Fruit fly (Drosophila melanogaster) whole organism, prepupa: Measurements from ENCODE around the gene lwr.

Experiments used
- CG10669 ChIP-seq: fragments of 200-800 bp; sonication (Bioruptor generic); optimal IDR thresholded peaks from 3 replicates; lab custom pipeline; 2018; ENCODE audit warnings: missing biosample characterization, mild to moderate bottlenecking, missing genetic modification characterization, moderate library complexity
- CG11294 ChIP-seq: fragments of 200-800 bp; sonication (Bioruptor generic); IDR thresholded peaks from 2 replicates; pipeline ENCODE4 v1.3.6; 2022; ENCODE audit warnings: missing biosample characterization, missing genetic modification characterization
- CG11902 ChIP-seq: fragments of 200-800 bp; sonication (Bioruptor generic); optimal IDR thresholded peaks from 3 replicates; lab custom pipeline; 2016; ENCODE audit warnings: missing biosample characterization, missing genetic modification characterization
- CG15336 ChIP-seq: fragments of 200-800 bp; sonication (Bioruptor generic); IDR thresholded peaks from 2 replicates; pipeline ENCODE4 v1.3.6; 2022; ENCODE audit warnings: missing biosample characterization, missing genetic modification characterization
- CG1621 ChIP-seq: fragments of 200-800 bp; sonication (Bioruptor generic); optimal IDR thresholded peaks from 3 replicates; lab custom pipeline; 2018; ENCODE audit warnings: missing biosample characterization, mild to moderate bottlenecking, missing genetic modification characterization
- CG3032 ChIP-seq: fragments of 200-800 bp; optimal IDR thresholded peaks from 2 replicates; lab custom pipeline; 2019; ENCODE audit warnings: missing biosample characterization, mild to moderate bottlenecking, missing genetic modification characterization, moderate library complexity
- CG31627 ChIP-seq: fragments of 200-800 bp; sonication (Bioruptor generic); optimal IDR thresholded peaks from 3 replicates; lab custom pipeline; 2016; ENCODE audit warnings: missing biosample characterization, missing genetic modification characterization
- CG32006 ChIP-seq: fragments of 200-800 bp; sonication (Bioruptor generic); optimal IDR thresholded peaks from 3 replicates; lab custom pipeline; 2017; ENCODE audit warnings: missing biosample characterization, mild to moderate bottlenecking, missing genetic modification characterization
- CG34406 ChIP-seq: fragments of 200-800 bp; sonication (Bioruptor generic); optimal IDR thresholded peaks from 3 replicates; lab custom pipeline; 2016; ENCODE audit warnings: missing biosample characterization, missing genetic modification characterization
- CG3919 ChIP-seq: fragments of 200-800 bp; sonication (Bioruptor generic); optimal IDR thresholded peaks from 3 replicates; lab custom pipeline; 2016; ENCODE audit warnings: missing biosample characterization, missing genetic modification characterization
- CG4318 ChIP-seq: fragments of 200-800 bp; sonication (Bioruptor generic); optimal IDR thresholded peaks from 3 replicates; lab custom pipeline; 2017; ENCODE audit warnings: missing biosample characterization, mild to moderate bottlenecking, missing genetic modification characterization
- CG6276 ChIP-seq: fragments of 200-800 bp; sonication (Bioruptor generic); optimal IDR thresholded peaks from 2 replicates; lab custom pipeline; 2017; ENCODE audit warnings: missing biosample characterization, mild to moderate bottlenecking, missing genetic modification characterization
- CG6792 ChIP-seq: fragments of 200-800 bp; sonication (Bioruptor generic); optimal IDR thresholded peaks from 3 replicates; lab custom pipeline; 2016; ENCODE audit warnings: missing biosample characterization, missing genetic modification characterization
- CG6808 ChIP-seq: fragments of 200-800 bp; sonication (Bioruptor generic); optimal IDR thresholded peaks from 3 replicates; lab custom pipeline; 2017; ENCODE audit warnings: missing biosample characterization, missing genetic modification characterization, mild to moderate bottlenecking, moderate library complexity, missing genetic modification reagents
- CG7368 ChIP-seq: fragments of 200-800 bp; sonication (Bioruptor generic); optimal IDR thresholded peaks from 3 replicates; lab custom pipeline; 2016; ENCODE audit warnings: missing biosample characterization, missing genetic modification characterization
- CG8319 ChIP-seq: fragments of 200-800 bp; sonication (Bioruptor generic); optimal IDR thresholded peaks from 3 replicates; lab custom pipeline; 2016; ENCODE audit warnings: missing biosample characterization, missing genetic modification characterization
- CG8632 ChIP-seq: fragments of 200-800 bp; sonication (Bioruptor generic); optimal IDR thresholded peaks from 3 replicates; lab custom pipeline; 2016; ENCODE audit warnings: missing biosample characterization, missing genetic modification characterization
- CG9139 ChIP-seq: fragments of 200-800 bp; sonication (Bioruptor generic); optimal IDR thresholded peaks from 3 replicates; lab custom pipeline; 2017; ENCODE audit warnings: missing biosample characterization, mild to moderate bottlenecking, missing genetic modification characterization
- Eip78C ChIP-seq: fragments of 200-800 bp; sonication (Bioruptor generic); peaks from one replicate; lab custom pipeline; 2016; ENCODE audit warnings: missing biosample characterization, missing genetic modification characterization
- Eip93F ChIP-seq: fragments of 200-800 bp; sonication (Bioruptor generic); optimal IDR thresholded peaks from 2 replicates; lab custom pipeline; 2016; ENCODE audit warnings: missing biosample characterization, mild to moderate bottlenecking, missing genetic modification characterization
- Ets96B ChIP-seq: fragments of 200-800 bp; optimal IDR thresholded peaks from 2 replicates; lab custom pipeline; 2019; ENCODE audit warnings: missing biosample characterization, mild to moderate bottlenecking, missing genetic modification characterization, moderate library complexity
- Gug ChIP-seq: fragments of 200-800 bp; sonication (Bioruptor generic); IDR thresholded peaks from 2 replicates; pipeline ENCODE4 v1.3.6; 2022; ENCODE audit warnings: missing biosample characterization, missing genetic modification characterization
- Hr38 ChIP-seq: sonication (Bioruptor generic); optimal IDR thresholded peaks from 2 replicates; lab custom pipeline; 2016; ENCODE audit warnings: missing biosample characterization, missing genetic modification characterization
- Hr39 ChIP-seq: fragments of 200-800 bp; sonication (Bioruptor generic); optimal IDR thresholded peaks from 2 replicates; lab custom pipeline; 2016; ENCODE audit warnings: missing biosample characterization, missing genetic modification characterization
- Lpt ChIP-seq: fragments of 200-800 bp; sonication (Bioruptor generic); optimal IDR thresholded peaks from 3 replicates; lab custom pipeline; 2016; ENCODE audit warnings: missing biosample characterization, missing genetic modification characterization
- OdsH ChIP-seq: fragments of 200-800 bp; sonication (Bioruptor generic); optimal IDR thresholded peaks from 3 replicates; lab custom pipeline; 2016; ENCODE audit warnings: missing biosample characterization, missing genetic modification characterization
- Smox ChIP-seq: fragments of 200-800 bp; sonication (Bioruptor generic); optimal IDR thresholded peaks from 3 replicates; lab custom pipeline; 2016; ENCODE audit warnings: missing biosample characterization, missing genetic modification characterization
- Sox14 ChIP-seq: fragments of 200-800 bp; sonication (Bioruptor generic); optimal IDR thresholded peaks from 3 replicates; lab custom pipeline; 2016; ENCODE audit warnings: missing biosample characterization, missing genetic modification characterization
- Sox15 ChIP-seq: fragments of 200-800 bp; sonication (Bioruptor generic); optimal IDR thresholded peaks from 3 replicates; lab custom pipeline; 2016; ENCODE audit warnings: missing biosample characterization, missing genetic modification characterization
- acj6 ChIP-seq: fragments of 200-800 bp; sonication (Bioruptor generic); optimal IDR thresholded peaks from 3 replicates; lab custom pipeline; 2016; ENCODE audit warnings: missing biosample characterization, missing genetic modification characterization
- cyc ChIP-seq: fragments of 200-800 bp; sonication (Bioruptor generic); optimal IDR thresholded peaks from 3 replicates; lab custom pipeline; 2016; ENCODE audit warnings: missing biosample characterization, missing genetic modification characterization
- dac ChIP-seq: fragments of 200-800 bp; sonication (Bioruptor generic); optimal IDR thresholded peaks from 2 replicates; lab custom pipeline; 2017; ENCODE audit warnings: missing biosample characterization, mild to moderate bottlenecking, missing genetic modification characterization
- eg ChIP-seq: fragments of 200-800 bp; sonication (Bioruptor generic); IDR thresholded peaks from 3 replicates; pipeline ENCODE4 v1.3.6; 2022; ENCODE audit warnings: missing biosample characterization, missing genetic modification characterization
- esn ChIP-seq: fragments of 200-800 bp; sonication (Bioruptor generic); optimal IDR thresholded peaks from 2 replicates; lab custom pipeline; 2016; ENCODE audit warnings: missing biosample characterization, mild to moderate bottlenecking, missing genetic modification characterization, moderate library complexity
- fd59A ChIP-seq: fragments of 200-800 bp; sonication (Bioruptor generic); optimal IDR thresholded peaks from 2 replicates; lab custom pipeline; 2017; ENCODE audit warnings: missing biosample characterization, mild to moderate bottlenecking, missing genetic modification characterization, missing genetic modification reagents
- fd85E ChIP-seq: fragments of 200-800 bp; sonication (Bioruptor generic); optimal IDR thresholded peaks from 3 replicates; lab custom pipeline; 2016; ENCODE audit warnings: missing biosample characterization, missing genetic modification characterization
- fkh ChIP-seq: fragments of 200-800 bp; sonication (Bioruptor generic); optimal IDR thresholded peaks from 3 replicates; lab custom pipeline; 2017; ENCODE audit warnings: missing biosample characterization, mild to moderate bottlenecking, missing genetic modification characterization, moderate library complexity
- lz ChIP-seq: fragments of 200-800 bp; sonication (Bioruptor generic); optimal IDR thresholded peaks from 3 replicates; lab custom pipeline; 2016; ENCODE audit warnings: missing biosample characterization, missing genetic modification characterization
- pdm3 ChIP-seq: fragments of 200-800 bp; sonication (Bioruptor generic); optimal IDR thresholded peaks from 3 replicates; lab custom pipeline; 2016; ENCODE audit warnings: missing biosample characterization, missing genetic modification characterization
- spab ChIP-seq: fragments of 200-800 bp; sonication (Bioruptor generic); optimal IDR thresholded peaks from 2 replicates; lab custom pipeline; 2017; ENCODE audit warnings: missing biosample characterization, mild to moderate bottlenecking, missing genetic modification characterization, missing genetic modification reagents
- ss ChIP-seq, 2 experiments: fragments of 200-800 bp; sonication (Bioruptor generic); optimal IDR thresholded peaks; 2 replicates in 1 of 2; 3 replicates in 1 of 2; lab custom pipeline; 2017 to 2018; ENCODE audit warnings: mild to moderate bottlenecking in 2 of 2, missing biosample characterization in 2 of 2, missing genetic modification characterization in 2 of 2, moderate library complexity in 1 of 2
- svp ChIP-seq: fragments of 200-800 bp; sonication (Bioruptor generic); peaks from one replicate; lab custom pipeline; 2016; ENCODE audit warnings: missing biosample characterization, missing genetic modification characterization
- topi ChIP-seq: fragments of 200-800 bp; sonication (Bioruptor generic); optimal IDR thresholded peaks from 3 replicates; lab custom pipeline; 2016; ENCODE audit warnings: missing biosample characterization, missing genetic modification characterization
- vri ChIP-seq: fragments of 200-800 bp; sonication (Bioruptor generic); optimal IDR thresholded peaks from 3 replicates; lab custom pipeline; 2016; ENCODE audit warnings: missing biosample characterization, mild to moderate bottlenecking, missing genetic modification characterization

Gene lwr

DNA sequence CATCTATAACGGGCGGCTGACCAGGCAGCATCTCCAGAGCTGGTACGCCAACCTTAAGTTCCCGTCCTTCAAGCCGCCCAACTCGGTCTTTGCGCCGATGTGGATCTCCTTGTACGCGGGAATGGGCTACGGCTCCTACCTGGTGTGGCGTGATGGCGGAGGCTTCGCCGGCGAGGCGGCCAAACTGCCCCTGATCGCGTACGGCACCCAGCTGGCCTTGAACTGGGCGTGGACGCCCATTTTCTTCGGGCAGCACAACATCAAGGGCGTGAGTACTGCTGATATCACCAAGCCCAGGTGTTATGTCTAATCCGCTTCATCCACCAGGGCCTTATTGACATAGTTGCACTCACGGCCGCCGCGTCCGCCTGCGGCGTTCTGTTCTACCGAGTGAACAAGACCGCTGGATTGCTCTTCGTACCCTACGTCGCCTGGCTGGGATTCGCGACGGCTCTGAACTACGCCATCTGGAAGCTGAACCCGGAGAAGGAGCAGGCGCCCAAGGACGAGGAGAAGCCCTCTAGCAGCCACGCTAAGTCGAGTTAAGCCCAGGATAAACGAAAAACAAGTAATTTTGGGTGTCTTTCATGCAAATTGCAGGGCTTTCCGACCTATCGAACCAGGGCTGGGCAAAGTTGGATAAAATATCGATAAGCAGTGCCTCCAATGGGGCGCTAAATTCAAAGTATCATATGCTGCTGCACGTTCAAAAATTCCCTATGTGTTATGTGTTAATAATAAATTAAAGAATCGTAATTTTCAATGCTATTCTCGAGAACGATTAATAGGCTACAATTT lies 17.6 kb upstream of the lwr start, which contains the start of gene rempA:
Gene rempA, minus strand, starts transcription at position 541 of the 798 bp plus-strand sequence.
- TF ChIP-seq CG1621 (tag; lab: Kevin White, UChicago), result peak; percentile 65
- TF ChIP-seq CG6792 (GFP tag; lab: Kevin White, UChicago), result no peak

DNA sequence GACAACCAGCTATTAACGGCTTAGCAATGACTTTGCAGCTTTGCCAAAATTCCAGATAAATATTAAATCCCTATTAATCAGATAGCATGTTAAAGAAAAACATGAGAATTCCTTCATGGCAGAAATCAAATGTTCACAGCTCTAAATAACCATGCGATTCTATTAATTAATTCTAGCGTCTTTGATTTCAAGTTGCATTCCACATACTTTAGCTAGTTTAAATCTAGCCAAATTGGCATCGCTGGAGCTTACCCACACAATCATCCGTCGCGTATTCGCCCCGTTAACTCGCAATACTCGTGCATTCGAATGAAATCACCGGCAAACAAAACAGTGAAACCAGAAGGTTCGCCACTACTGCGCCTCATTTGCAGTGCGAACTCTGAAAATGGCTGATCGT lies 16.9 kb upstream of the lwr start, which contains the start of gene Tspo:
Gene Tspo, plus strand, starts transcription at position 302 of the 400 bp plus-strand sequence.
- TF ChIP-seq ss (GFP tag; optimal IDR thresholded peaks at IDR 0.05; lab: Kevin White, UChicago) (peak; percentile 28 to 58), Sox14 (GFP tag; lab: Kevin White, UChicago) (peak; percentile 4), CG34406 (GFP tag; lab: Kevin White, UChicago) (no peak), svp (peak; percentile 71), CG4318 (no peak), eg (GFP tag; lab: Robert Waterston, UW) (no peak), CG8632 (GFP tag; lab: Kevin White, UChicago) (no peak), spab (GFP tag; lab: Kevin White, UChicago) (no peak), CG1621 (tag; lab: Kevin White, UChicago) (peak; percentile 63), CG7368 (GFP tag; lab: Kevin White, UChicago) (no peak), vri (GFP tag; lab: Kevin White, UChicago) (no peak), Eip78C (peak; percentile 65), cyc (GFP tag; lab: Kevin White, UChicago) (no peak)

DNA sequence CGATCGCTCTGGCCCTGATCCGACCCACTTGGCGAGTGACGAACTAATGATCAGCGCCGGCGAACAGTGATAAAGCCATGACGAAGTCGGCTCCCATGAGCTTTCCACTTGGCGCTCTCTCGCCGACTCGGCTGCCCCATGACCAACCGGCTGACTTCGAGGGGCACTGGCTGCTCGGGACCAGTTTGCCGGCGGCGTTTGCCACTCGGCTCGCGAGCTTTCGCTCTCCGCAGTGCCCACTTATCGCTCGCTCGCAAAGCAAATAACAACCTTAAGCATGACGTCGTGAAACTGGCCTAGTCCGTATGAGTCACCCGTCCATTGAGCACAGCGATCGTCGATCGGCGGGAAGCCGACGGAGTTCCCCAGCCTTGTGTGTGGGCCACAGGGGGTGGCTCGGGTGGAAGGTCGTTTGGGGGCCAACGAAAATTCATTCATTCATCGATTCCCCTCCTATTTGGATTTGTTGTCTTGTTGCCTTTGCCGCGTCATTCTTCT lies 10.1 kb upstream of the lwr start, which contains the start of gene Ets21C:
Gene Ets21C, minus strand, starts transcription at position 492 of the 498 bp plus-strand sequence.
- TF ChIP-seq CG6276 (no peak), cyc (GFP tag; lab: Kevin White, UChicago) (no peak), CG1621 (tag; lab: Kevin White, UChicago) (peak; percentile 62), Eip78C (peak; percentile 82), ss (GFP tag; optimal IDR thresholded peaks at IDR 0.05; lab: Kevin White, UChicago) (peak; percentile 45 to 59), fkh (GFP tag; lab: Kevin White, UChicago) (no peak), pdm3 (GFP tag; lab: Kevin White, UChicago) (no peak), CG3919 (GFP tag; lab: Kevin White, UChicago) (peak; percentile 24), CG8632 (GFP tag; lab: Kevin White, UChicago) (no peak), CG6792 (GFP tag; lab: Kevin White, UChicago) (no peak), CG34406 (GFP tag; lab: Kevin White, UChicago) (no peak), esn (GFP tag; lab: Kevin White, UChicago) (peak; percentile 8), CG9139 (GFP tag; lab: Kevin White, UChicago) (peak; percentile 64), Sox14 (GFP tag; lab: Kevin White, UChicago) (no peak), CG31627 (GFP tag; lab: Kevin White, UChicago) (no peak), Hr39 (GFP tag; lab: Kevin White, UChicago) (peak; percentile 23), lz (GFP tag; lab: Kevin White, UChicago) (no peak), topi (GFP tag; lab: Kevin White, UChicago) (peak; percentile 21), Gug (GFP tag; lab: Robert Waterston, UW) (no peak; the same call in 1 of the 2 replicates), OdsH (GFP tag; lab: Kevin White, UChicago) (no peak), CG32006 (no peak), Hr38 (no peak), Smox (GFP tag; lab: Kevin White, UChicago) (no peak), dac (GFP tag; lab: Kevin White, UChicago) (no peak), Ets96B (peak; percentile 6), CG11902 (GFP tag; lab: Kevin White, UChicago) (no peak), svp (peak; percentile 90), CG15336 (GFP tag; lab: Robert Waterston, UW) (peak; percentile 63; the same call in 1 of the 2 replicates), Lpt (GFP tag; lab: Kevin White, UChicago) (peak; percentile 26), Eip93F (GFP tag; lab: Kevin White, UChicago) (no peak), CG3032 (no peak), Sox15 (GFP tag; lab: Kevin White, UChicago) (no peak), CG7368 (GFP tag; lab: Kevin White, UChicago) (no peak), fd85E (GFP tag; lab: Kevin White, UChicago) (no peak), fd59A (GFP tag; lab: Kevin White, UChicago) (no peak), CG6808 (GFP tag; lab: Kevin White, UChicago) (peak; percentile 67), CG11294 (GFP tag; lab: Robert Waterston, UW) (no peak), CG10669 (GFP tag; lab: Kevin White, UChicago) (no peak), spab (GFP tag; lab: Kevin White, UChicago) (no peak), CG8319 (GFP tag; lab: Kevin White, UChicago) (no peak), acj6 (GFP tag; lab: Kevin White, UChicago) (no peak)
